Worm (Caenorhabditis elegans): ENCODE measurements around the gene phat-4.

phat-4 gene

DNA sequence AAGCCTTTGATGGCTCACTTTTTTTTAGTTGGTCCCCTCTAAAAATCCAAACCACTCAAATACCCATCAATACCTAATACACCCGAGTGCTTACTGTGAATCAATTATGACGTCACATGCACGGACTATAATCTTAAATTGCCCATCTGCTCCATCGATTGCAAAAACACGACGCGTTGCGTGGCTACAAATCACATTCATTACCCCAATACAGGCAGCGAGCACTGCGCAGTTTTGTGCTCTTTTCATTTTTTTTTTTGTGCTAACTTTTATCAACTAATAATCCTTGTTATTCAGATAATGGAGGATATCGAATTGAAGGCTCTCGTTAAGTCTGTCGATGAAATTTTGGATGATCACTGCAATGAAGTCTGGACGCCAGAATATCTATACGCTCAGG lies 30.4 kb downstream of the phat-4 start, which contains the start of gene Y45G5AM.5 (continued):
- no peak for TF ChIP-seq ztf-4 (tag; optimal IDR thresholded peaks at IDR 0.05)
- no peak for TF ChIP-seq sptf-1 (tag; optimal IDR thresholded peaks at IDR 0.05)
- no peak for TF ChIP-seq unc-62 (GFP tag; optimal IDR thresholded peaks at IDR 0.05)
- no peak for TF ChIP-seq tlp-1 (tag; optimal IDR thresholded peaks at IDR 0.05)

DNA sequence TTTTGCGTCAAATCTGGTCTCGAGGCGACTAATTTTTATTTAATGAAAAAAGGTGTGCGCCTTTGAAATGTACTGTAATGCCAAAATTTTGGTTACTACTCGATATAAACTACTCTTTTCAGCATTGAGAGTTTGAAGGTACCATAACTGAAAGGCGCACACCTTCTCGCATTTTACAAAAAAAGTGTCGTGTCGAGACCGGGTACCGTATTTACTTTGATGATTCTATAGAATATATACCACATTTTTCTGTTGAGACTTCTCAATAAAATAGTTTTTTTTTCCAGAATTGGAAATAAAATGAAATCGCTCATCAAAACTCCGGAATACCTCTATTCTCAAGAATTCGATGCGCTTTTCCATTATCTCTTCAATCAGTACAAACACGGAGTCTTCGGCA lies 33.2 kb downstream of the phat-4 start, which contains the start of gene Y45G5AM.4:
Gene Y45G5AM.4 (plus strand): TSS at position 301 of the 400 bp plus-strand sequence.
- TF ChIP-seq tlp-1 (tag; optimal IDR thresholded peaks at IDR 0.05) (no peak), isw-1 (GFP tag; IDR thresholded peaks at IDR 0.05) (no peak), aly-2 (tag; optimal IDR thresholded peaks at IDR 0.05) (no peak), pqm-1 (tag; optimal IDR thresholded peaks at IDR 0.05) (no peak), vab-15 (tag; optimal IDR thresholded peaks at IDR 0.05) (no peak), ceh-88 (GFP tag; IDR thresholded peaks at IDR 0.05) (no peak), tbx-2 (tag; optimal IDR thresholded peaks at IDR 0.05) (no peak), elt-3 (tag; optimal IDR thresholded peaks at IDR 0.05) (no peak), dpl-1 (GFP tag; optimal IDR thresholded peaks at IDR 0.05) (no peak), ces-1 (GFP tag; optimal IDR thresholded peaks at IDR 0.05) (no peak), unc-98 (GFP tag; IDR thresholded peaks at IDR 0.05) (no peak), zag-1 (tag; optimal IDR thresholded peaks at IDR 0.05) (no peak), snu-23 (GFP tag; optimal IDR thresholded peaks at IDR 0.05) (no peak), unc-130 (tag; optimal IDR thresholded peaks at IDR 0.05) (no peak), mdl-1 (tag; optimal IDR thresholded peaks at IDR 0.05) (no peak), dsc-1 (tag; optimal IDR thresholded peaks at IDR 0.05) (no peak), ceh-82 (tag; optimal IDR thresholded peaks at IDR 0.05) (no peak), unc-30 (tag; optimal IDR thresholded peaks at IDR 0.05) (no peak), mab-9 (GFP tag; IDR thresholded peaks at IDR 0.05) (no peak), skn-1 (tag; optimal IDR thresholded peaks at IDR 0.05) (no peak)

DNA sequence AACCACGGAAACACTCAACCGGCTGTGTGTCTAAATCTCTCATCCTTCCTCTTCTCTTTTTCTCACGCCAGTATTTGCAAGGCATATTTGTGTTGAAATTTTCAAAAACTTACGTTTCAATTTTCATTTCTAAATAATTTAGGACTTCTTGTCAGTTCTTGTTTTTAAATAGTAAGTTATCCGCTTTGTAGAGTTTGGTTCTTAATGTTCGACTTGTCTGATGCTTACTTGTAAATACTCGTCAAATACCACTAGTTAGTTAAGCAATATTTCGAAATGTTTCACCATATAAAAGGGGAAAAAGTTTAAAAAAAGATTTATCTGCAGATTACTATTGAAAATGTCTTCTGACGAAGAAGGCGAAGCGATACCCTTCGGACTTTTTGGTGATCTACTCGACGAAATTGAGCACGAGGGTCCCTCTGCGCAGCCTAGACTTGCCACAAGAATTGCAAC lies 34.8 kb downstream of the phat-4 start, which contains the start of gene Y45G5AM.3:
Gene Y45G5AM.3 (plus strand): TSS at position 51 of the 456 bp plus-strand sequence.
- TF ChIP-seq lin-35 (GFP tag; optimal IDR thresholded peaks at IDR 0.05) = no peak
- TF ChIP-seq ceh-88 (GFP tag; IDR thresholded peaks at IDR 0.05) = no peak
- no peak for TF ChIP-seq C34B4.2 (tag; optimal IDR thresholded peaks at IDR 0.05)
- TF ChIP-seq lsy-2 (tag; optimal IDR thresholded peaks at IDR 0.05) = peak in 1 of 2 experiments; percentile 6
- no peak for TF ChIP-seq pag-3 (tag; optimal IDR thresholded peaks at IDR 0.05; ENCODE audit: borderline replicate concordance, insufficient read depth)
- peak; percentile 21 for TF ChIP-seq lin-14 (GFP tag; optimal IDR thresholded peaks at IDR 0.05)
- TF ChIP-seq fkh-8 (tag; optimal IDR thresholded peaks at IDR 0.05) = no peak
- TF ChIP-seq rnt-1 (tag; optimal IDR thresholded peaks at IDR 0.05) = no peak
- no peak for TF ChIP-seq jun-1 (tag; optimal IDR thresholded peaks at IDR 0.05)
- TF ChIP-seq vab-15 (tag; optimal IDR thresholded peaks at IDR 0.05) = no peak
- TF ChIP-seq irx-1 (tag; optimal IDR thresholded peaks at IDR 0.05) = peak; percentile 13
- TF ChIP-seq swsn-7 (tag; optimal IDR thresholded peaks at IDR 0.05) = no peak
- no peak for TF ChIP-seq sptf-1 (tag; optimal IDR thresholded peaks at IDR 0.05)

DNA sequence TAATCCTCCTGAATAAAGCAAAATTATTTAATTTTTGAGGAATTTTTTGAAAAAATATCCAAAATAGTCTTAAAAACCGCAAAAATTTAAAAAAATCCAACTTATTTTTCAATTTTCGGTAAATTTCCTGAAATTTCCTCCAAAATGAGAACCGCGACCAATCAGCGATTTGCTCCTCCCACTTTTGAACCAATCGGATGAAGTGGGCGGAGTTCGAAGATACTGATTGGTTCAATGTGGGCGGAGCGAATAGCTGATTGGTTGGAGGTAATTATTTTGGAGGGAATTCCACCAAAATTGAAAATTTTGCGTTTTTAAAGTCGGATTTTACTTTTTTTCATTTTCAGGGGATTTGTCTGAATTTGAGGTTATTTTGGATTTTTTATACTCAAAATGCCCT lies 38.3 kb downstream of the phat-4 start:
- TF ChIP-seq nhr-77 (tag; optimal IDR thresholded peaks at IDR 0.05) (no peak), dsc-1 (tag; optimal IDR thresholded peaks at IDR 0.05) (no peak)

DNA sequence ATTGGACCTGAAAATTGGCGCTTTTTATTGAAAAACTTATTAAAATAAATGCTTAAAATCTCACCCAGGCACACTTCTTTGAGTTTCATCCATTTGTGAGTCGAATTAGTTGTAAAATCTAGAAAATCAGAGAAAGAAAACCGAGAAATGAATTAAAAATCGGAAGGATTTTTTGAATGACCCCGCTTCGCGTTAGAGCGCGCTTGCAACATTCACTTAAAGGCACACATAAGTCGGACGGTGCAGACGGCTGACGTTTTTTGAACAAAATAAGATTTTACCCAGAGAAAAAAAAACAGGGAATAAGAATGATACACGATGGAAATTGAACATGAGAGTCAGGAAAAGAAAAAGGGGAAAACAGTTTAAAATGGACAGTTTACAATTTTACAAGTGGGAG lies 40.0 kb downstream of the phat-4 start:
- TF ChIP-seq sptf-1 (tag; optimal IDR thresholded peaks at IDR 0.05) (no peak), efl-1 (optimal IDR thresholded peaks at IDR 0.05) (peak; percentile 29 to 31), efl-1 (GFP tag; optimal IDR thresholded peaks at IDR 0.05 in 1 of 2) (peak; percentile 41 to 94), F16B12.6 (tag; optimal IDR thresholded peaks at IDR 0.05) (no peak), nhr-85 (tag) (no peak), egl-13 (tag; optimal IDR thresholded peaks at IDR 0.05) (no peak), grh-1 (GFP tag; IDR thresholded peaks at IDR 0.05) (no peak), unc-30 (tag; optimal IDR thresholded peaks at IDR 0.05) (no peak), skn-1 (tag; optimal IDR thresholded peaks at IDR 0.05) (no peak), isw-1 (GFP tag; IDR thresholded peaks at IDR 0.05) (no peak), dsc-1 (tag; optimal IDR thresholded peaks at IDR 0.05) (no peak), fos-1 (tag; optimal IDR thresholded peaks at IDR 0.05) (no peak), egl-27 (tag; optimal IDR thresholded peaks at IDR 0.05) (no peak), nhr-20 (tag; optimal IDR thresholded peaks at IDR 0.05) (no peak), ztf-4 (tag; optimal IDR thresholded peaks at IDR 0.05) (no peak), hlh-17 (GFP tag; optimal IDR thresholded peaks at IDR 0.05; ENCODE audit: borderline replicate concordance) (no peak), snu-23 (GFP tag; optimal IDR thresholded peaks at IDR 0.05) (no peak), snpc-4 (tag; optimal IDR thresholded peaks at IDR 0.05) (no peak), lin-15B (tag; optimal IDR thresholded peaks at IDR 0.05) (peak; percentile 37), lin-35 (GFP tag; optimal IDR thresholded peaks at IDR 0.05) (peak in 1 of 2 experiments; percentile 60), dpl-1 (GFP tag; optimal IDR thresholded peaks at IDR 0.05) (peak in 2 of 3 experiments; percentile 25 to 54)
